Fruit fly (Drosophila melanogaster) Kc167 (cell line): ENCODE results near the gene Ada2a.

Experiments
- insv ChIP-seq: fragments of >200 bp; optimal IDR thresholded peaks from 3 replicates; lab custom pipeline; 2018; ENCODE audit warnings: missing external identifiers
- psq ChIP-seq: fragments of >200 bp; optimal IDR thresholded peaks from 2 replicates; lab custom pipeline; 2017; ENCODE audit warnings: missing external identifiers

dm6 chr3R:18294488-18294887 lies 39.2 kb upstream of the Ada2a start:
- TF ChIP-seq insv (no peak), psq (lab: Kevin White, UChicago) (no peak)
